Worm (Caenorhabditis elegans) whole organism, early embryonic: Measurements from ENCODE around the gene twk-40.

Source experiments
- sea-1 ChIP-seq: fragments of 200-800 bp; sonication (Bioruptor generic); conservative IDR thresholded peaks from 2 replicates; pipeline ENCODE4 v1.3.6; 2022; ENCODE audit warnings: missing genetic modification characterization, missing compliant biosample characterization
- tra-4 ChIP-seq: sonication (generic microtip); optimal IDR thresholded peaks from 2 replicates; lab custom pipeline; 2017; ENCODE audit warnings: missing genetic modification characterization, missing compliant biosample characterization

DNA sequence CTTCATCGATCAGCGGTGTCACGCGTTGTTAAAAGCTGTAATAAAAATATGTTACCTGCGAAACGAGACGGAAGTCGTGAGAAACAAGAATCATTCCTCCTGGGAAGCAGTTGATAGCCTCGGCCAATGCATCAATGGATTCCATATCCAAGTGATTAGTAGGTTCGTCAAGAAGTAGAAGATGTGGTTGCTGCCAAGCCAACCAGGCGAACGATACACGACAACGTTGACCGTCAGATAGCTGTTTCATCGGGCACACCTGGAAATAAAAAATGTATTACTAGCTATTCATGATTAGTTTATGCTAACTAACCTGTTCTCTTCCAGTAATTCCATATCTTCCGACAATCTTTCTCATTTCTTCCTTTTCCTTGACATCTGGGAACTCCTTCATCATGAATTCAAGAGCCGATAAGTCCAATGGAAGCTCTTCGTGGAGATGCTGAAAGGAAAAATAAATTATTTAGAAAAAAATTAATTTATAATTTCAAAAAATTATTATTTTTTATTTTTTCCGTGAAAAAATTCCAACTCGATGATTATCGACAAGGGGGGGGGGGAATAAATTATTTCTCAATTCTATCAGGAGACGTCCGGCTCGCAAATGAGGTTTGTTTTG lies 33.2 kb downstream of the twk-40 start, which contains the start of gene tag-164:
- TF ChIP-seq sea-1 (GFP tag; lab: Robert Waterston, UW) (no peak), tra-4 (tag; lab: Kevin White, UChicago) (no peak)
